Worm (Caenorhabditis elegans) whole organism, L3 larva: ENCODE data around the gene F20G2.6.

Experiments used
- R02D3.7 ChIP-seq: fragments of 150-350 bp; optimal IDR thresholded peaks from 2 replicates; lab custom pipeline; 2014; ENCODE audit warnings: missing biosample characterization, missing genetic modification characterization
- ZK546.5 ChIP-seq: sonication (generic microtip); optimal IDR thresholded peaks from 2 replicates; lab custom pipeline; 2017; ENCODE audit warnings: missing biosample characterization, missing genetic modification characterization
- ama-1 ChIP-seq: fragments of 150-350 bp; optimal IDR thresholded peaks from 2 replicates; lab custom pipeline; 2018
- ceh-28 ChIP-seq: fragments of 150-350 bp; optimal IDR thresholded peaks from 2 replicates; lab custom pipeline; 2014; ENCODE audit warnings: missing biosample characterization, missing genetic modification reagents, missing genetic modification characterization
- ceh-82 ChIP-seq: fragments of 150-350 bp; optimal IDR thresholded peaks from 2 replicates; lab custom pipeline; 2014; ENCODE audit warnings: missing biosample characterization, missing genetic modification characterization
- ceh-9 ChIP-seq: sonication (generic microtip); optimal IDR thresholded peaks from 2 replicates; lab custom pipeline; 2018; ENCODE audit warnings: missing biosample characterization, missing genetic modification characterization
- daf-12 ChIP-seq: fragments of 150-350 bp; optimal IDR thresholded peaks from 2 replicates; lab custom pipeline; 2014; ENCODE audit warnings: missing biosample characterization, missing genetic modification reagents, missing genetic modification characterization
- egl-27 ChIP-seq: sonication (generic microtip); optimal IDR thresholded peaks from 4 replicates; lab custom pipeline; 2017; ENCODE audit warnings: missing biosample characterization, missing genetic modification reagents, missing genetic modification characterization
- egl-5 ChIP-seq: fragments of 150-350 bp; optimal IDR thresholded peaks from 2 replicates; lab custom pipeline; 2017; ENCODE audit warnings: missing biosample characterization, missing genetic modification reagents, missing genetic modification characterization, inconsistent platforms
- elt-1 ChIP-seq: fragments of 150-350 bp; optimal IDR thresholded peaks from 2 replicates; lab custom pipeline; 2014; ENCODE audit warnings: missing biosample characterization, missing genetic modification characterization
- elt-2 ChIP-seq: sonication (generic microtip); optimal IDR thresholded peaks from 2 replicates; lab custom pipeline; 2016; ENCODE audit warnings: missing genetic modification reagents, mild to moderate bottlenecking, missing genetic modification characterization, missing compliant biosample characterization
- eor-1 ChIP-seq, 2 experiments: fragments of 150-350 bp; optimal IDR thresholded peaks; 2 replicates each; lab custom pipeline; 2014 to 2018; ENCODE audit warnings: missing biosample characterization in 2 of 2, missing genetic modification characterization in 2 of 2
- fkh-10 ChIP-seq: sonication (generic microtip); optimal IDR thresholded peaks from 2 replicates; lab custom pipeline; 2017; ENCODE audit warnings: missing biosample characterization, missing genetic modification reagents, missing genetic modification characterization
- fkh-2 ChIP-seq: fragments of 150-350 bp; optimal IDR thresholded peaks from 2 replicates; lab custom pipeline; 2014; ENCODE audit warnings: missing biosample characterization, missing genetic modification reagents, missing genetic modification characterization
- fos-1 ChIP-seq: fragments of 150-350 bp; optimal IDR thresholded peaks from 2 replicates; lab custom pipeline; 2014; ENCODE audit warnings: missing biosample characterization, missing genetic modification characterization
- hmg-11 ChIP-seq: sonication (generic microtip); optimal IDR thresholded peaks from 2 replicates; lab custom pipeline; 2016; ENCODE audit warnings: missing genetic modification characterization, missing compliant biosample characterization
- jun-1 ChIP-seq: fragments of 150-350 bp; optimal IDR thresholded peaks from 2 replicates; lab custom pipeline; 2014; ENCODE audit warnings: missing biosample characterization, missing genetic modification reagents, missing genetic modification characterization
- lin-15B ChIP-seq: fragments of 150-350 bp; optimal IDR thresholded peaks from 2 replicates; lab custom pipeline; 2014; ENCODE audit warnings: missing biosample characterization, missing genetic modification characterization
- nfya-1 ChIP-seq: sonication (generic microtip); optimal IDR thresholded peaks from 2 replicates; lab custom pipeline; 2017; ENCODE audit warnings: missing genetic modification characterization, mild to moderate bottlenecking, missing compliant biosample characterization, antibody characterized with exemption, moderate library complexity; ENCODE audit not compliant: insufficient read depth
- nhr-12 ChIP-seq: fragments of 150-350 bp; optimal IDR thresholded peaks from 2 replicates; lab custom pipeline; 2014; ENCODE audit warnings: missing biosample characterization, missing genetic modification characterization
- nhr-25 ChIP-seq: sonication (generic microtip); optimal IDR thresholded peaks from 2 replicates; lab custom pipeline; 2017; ENCODE audit warnings: missing biosample characterization, missing genetic modification characterization
- nhr-28 ChIP-seq: fragments of 150-350 bp; optimal IDR thresholded peaks from 2 replicates; lab custom pipeline; 2014; ENCODE audit warnings: missing biosample characterization, missing genetic modification characterization
- nhr-43 ChIP-seq: sonication (generic microtip); optimal IDR thresholded peaks from 2 replicates; lab custom pipeline; 2016; ENCODE audit warnings: mild to moderate bottlenecking, missing genetic modification characterization, missing compliant biosample characterization; ENCODE audit not compliant: poor library complexity, severe bottlenecking
- nhr-67 ChIP-seq: fragments of 150-350 bp; optimal IDR thresholded peaks from 2 replicates; lab custom pipeline; 2014; ENCODE audit warnings: missing biosample characterization, missing genetic modification characterization
- nhr-76 ChIP-seq: fragments of 150-350 bp; sonication (generic microtip); optimal IDR thresholded peaks from 5 replicates; lab custom pipeline; 2014; ENCODE audit warnings: missing biosample characterization, missing genetic modification characterization
- nhr-77 ChIP-seq: fragments of 150-350 bp; optimal IDR thresholded peaks from 2 replicates; lab custom pipeline; 2014; ENCODE audit warnings: missing biosample characterization, missing genetic modification characterization
- pha-4 ChIP-seq: fragments of 150-350 bp; optimal IDR thresholded peaks from 2 replicates; lab custom pipeline; 2014; ENCODE audit warnings: missing biosample characterization, missing genetic modification reagents, missing genetic modification characterization
- pqm-1 ChIP-seq: fragments of 150-350 bp; optimal IDR thresholded peaks from 2 replicates; lab custom pipeline; 2017; ENCODE audit warnings: missing biosample characterization, missing genetic modification characterization, inconsistent platforms
- sea-2 ChIP-seq: fragments of 150-350 bp; sonication (generic microtip); optimal IDR thresholded peaks from 4 replicates; lab custom pipeline; 2014; ENCODE audit warnings: missing biosample characterization, missing genetic modification reagents, missing genetic modification characterization
- skn-1 ChIP-seq: fragments of 150-350 bp; optimal IDR thresholded peaks from 2 replicates; lab custom pipeline; 2014; ENCODE audit warnings: missing biosample characterization, missing genetic modification characterization
- unc-39 ChIP-seq: sonication (generic microtip); optimal IDR thresholded peaks from 4 replicates; lab custom pipeline; 2017; ENCODE audit warnings: missing biosample characterization, missing genetic modification characterization
- unc-62 ChIP-seq: fragments of 150-350 bp; sonication (generic microtip); optimal IDR thresholded peaks from 4 replicates; lab custom pipeline; 2014; ENCODE audit warnings: missing biosample characterization, missing genetic modification reagents, missing genetic modification characterization
- zag-1 ChIP-seq: fragments of 150-350 bp; optimal IDR thresholded peaks from 2 replicates; lab custom pipeline; 2014; ENCODE audit warnings: missing biosample characterization, missing genetic modification characterization
- ztf-11 ChIP-seq: fragments of 150-350 bp; optimal IDR thresholded peaks from 2 replicates; lab custom pipeline; 2014; ENCODE audit warnings: missing biosample characterization, missing genetic modification characterization
- ztf-4 ChIP-seq: fragments of 150-350 bp; optimal IDR thresholded peaks from 2 replicates; lab custom pipeline; 2014; ENCODE audit warnings: missing biosample characterization, missing genetic modification characterization

Gene F20G2.6

DNA sequence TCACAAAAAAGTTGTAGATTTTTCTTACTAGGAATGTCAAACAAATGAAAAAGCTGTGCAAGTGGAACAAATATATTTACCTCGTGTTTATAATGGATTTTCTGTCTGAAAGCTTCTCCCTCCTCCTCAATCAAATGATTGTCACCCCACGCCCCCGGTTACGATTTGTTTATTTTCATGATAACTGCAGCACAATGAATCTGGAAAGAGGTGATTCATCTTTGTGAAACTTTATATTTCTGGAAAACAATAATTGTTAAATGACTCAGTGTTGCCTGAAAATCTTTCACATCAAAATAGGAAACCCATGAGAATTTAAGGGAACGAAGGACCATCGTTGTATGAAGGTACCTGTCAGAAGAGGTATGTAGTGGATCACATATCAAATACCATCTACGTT is 14.2 kb upstream of the F20G2.6 start, which contains the start of gene F35E12.10:
F35E12.10 (minus strand) TSS at position 101 of the 400 bp plus-strand sequence.
- TF ChIP-seq nhr-77 (no peak), hmg-11 (no peak), unc-62 (GFP tag; lab: Kevin White, UChicago) (no peak), nhr-67 (no peak), nfya-1 (tag; lab: Kevin White, UChicago) (no peak), ZK546.5 (tag; lab: Kevin White, UChicago) (no peak), egl-5 (tag; lab: Kevin White, UChicago) (no peak), nhr-76 (no peak), sea-2 (no peak), nhr-43 (tag; lab: Kevin White, UChicago) (no peak), pqm-1 (tag; lab: Kevin White, UChicago) (no peak), fkh-2 (no peak), ceh-82 (tag; lab: Kevin White, UChicago) (no peak), nhr-25 (tag; lab: Kevin White, UChicago) (no peak), lin-15B (tag; lab: Kevin White, UChicago) (no peak), fkh-10 (GFP tag; lab: Kevin White, UChicago) (no peak), egl-27 (no peak)
- TF ChIP-seq, all 47 proteins: peak for 0

- TF ChIP-seq nhr-28 (tag; lab: Kevin White, UChicago) (no peak), ztf-11 (tag; lab: Kevin White, UChicago) (no peak), R02D3.7 (tag; lab: Kevin White, UChicago) (no peak), ceh-82 (tag; lab: Kevin White, UChicago) (no peak), pqm-1 (tag; lab: Kevin White, UChicago) (peak; percentile 40), ceh-28 (tag; lab: Kevin White, UChicago) (no peak), jun-1 (tag; lab: Kevin White, UChicago) (no peak), eor-1 (tag; optimal IDR thresholded peaks at IDR 0.05; lab: Kevin White, UChicago) (no peak), ama-1 (lab: Kevin White, UChicago) (no peak), elt-1 (tag; lab: Kevin White, UChicago) (no peak), nhr-43 (tag; lab: Kevin White, UChicago) (no peak), nhr-67 (no peak), ceh-9 (tag; lab: Kevin White, UChicago) (no peak), nhr-12 (tag; lab: Kevin White, UChicago) (no peak), unc-62 (GFP tag; lab: Kevin White, UChicago) (no peak), elt-2 (tag; lab: Kevin White, UChicago) (peak; percentile 71), zag-1 (tag; lab: Kevin White, UChicago) (no peak), unc-39 (tag; lab: Kevin White, UChicago) (no peak)
Measured at ce11 chrV:13751811-13752210, 11.1 kb upstream of the F20G2.6 start, which contains the start of gene cld-9. cld-9 (minus strand) TSS chrV:13751891.

- TF ChIP-seq daf-12 (tag; lab: Kevin White, UChicago) (no peak), ztf-4 (tag; lab: Kevin White, UChicago) (no peak), fos-1 (tag; lab: Kevin White, UChicago) (no peak), R02D3.7 (tag; lab: Kevin White, UChicago) (no peak), nhr-67 (no peak), eor-1 (tag; optimal IDR thresholded peaks at IDR 0.05; lab: Kevin White, UChicago) (no peak), ama-1 (lab: Kevin White, UChicago) (no peak), egl-5 (tag; lab: Kevin White, UChicago) (no peak)
Measured at ce11 chrV:13753481-13753880, 9.4 kb upstream of the F20G2.6 start, which contains the start of gene F20G2.1. F20G2.1 (minus strand) TSS chrV:13753581.

ce11 chrV:13756359-13757091 is 6.4 kb upstream of the F20G2.6 start, which contains the start of gene F20G2.2:
F20G2.2 (minus strand) TSS chrV:13756409.
- no peak for TF ChIP-seq fkh-2
- TF ChIP-seq elt-2 (tag; lab: Kevin White, UChicago): peak; percentile 43
- TF ChIP-seq skn-1 (tag; lab: Kevin White, UChicago): peak; percentile 83
- TF ChIP-seq ceh-28 (tag; lab: Kevin White, UChicago): peak; percentile 20
- peak; percentile 45 for TF ChIP-seq pha-4
- TF ChIP-seq daf-12 (tag; lab: Kevin White, UChicago): no peak
- TF ChIP-seq hmg-11: peak; percentile 13
